Fruit fly (Drosophila melanogaster) whole organism, embryonic: Measurements from ENCODE around the gene CG43321.

ENCODE experiments used
- Ada2b ChIP-seq: fragments of 200-800 bp; sonication (Bioruptor generic); IDR thresholded peaks from 2 replicates; pipeline ENCODE4 v1.3.6; 2022; ENCODE audit warnings: missing biosample characterization, missing genetic modification characterization
- B-H1 ChIP-seq: fragments of 200-800 bp; sonication (Bioruptor generic); IDR thresholded peaks from 3 replicates; pipeline ENCODE4 v1.3.6; 2022; ENCODE audit warnings: missing biosample characterization, missing genetic modification characterization
- B-H2 ChIP-seq: fragments of 200-800 bp; sonication (Bioruptor generic); optimal IDR thresholded peaks from 2 replicates; lab custom pipeline; 2018; ENCODE audit warnings: missing biosample characterization, mild to moderate bottlenecking, missing genetic modification characterization
- BEAF-32 ChIP-seq: fragments of 200-800 bp; sonication (Bioruptor generic); optimal IDR thresholded peaks from 3 replicates; lab custom pipeline; 2017; ENCODE audit warnings: missing biosample characterization, missing genetic modification characterization, mild to moderate bottlenecking, moderate library complexity, missing genetic modification reagents
- CG11398 ChIP-seq: fragments of 200-800 bp; sonication (Bioruptor generic); optimal IDR thresholded peaks from 2 replicates; lab custom pipeline; 2016; ENCODE audit warnings: missing biosample characterization, missing genetic modification characterization
- CG11504 ChIP-seq: fragments of 200-800 bp; sonication (Bioruptor generic); optimal IDR thresholded peaks from 3 replicates; lab custom pipeline; 2019; ENCODE audit warnings: missing biosample characterization, mild to moderate bottlenecking, missing genetic modification characterization, moderate library complexity
- CG11695 ChIP-seq: fragments of 200-800 bp; sonication (Bioruptor generic); IDR thresholded peaks from 3 replicates; pipeline ENCODE4 v1.3.6; 2022; ENCODE audit warnings: missing biosample characterization, missing genetic modification characterization
- CG1233 ChIP-seq: fragments of 200-800 bp; sonication (Bioruptor generic); optimal IDR thresholded peaks from 4 replicates; lab custom pipeline; 2018; ENCODE audit warnings: missing biosample characterization, mild to moderate bottlenecking, missing genetic modification characterization
- CG12744 ChIP-seq: fragments of 200-800 bp; sonication (Bioruptor generic); optimal IDR thresholded peaks from 2 replicates; lab custom pipeline; 2016; ENCODE audit warnings: missing biosample characterization, missing genetic modification characterization
- CG13287 ChIP-seq: fragments of 200-800 bp; sonication (Bioruptor generic); IDR thresholded peaks from 2 replicates; pipeline ENCODE4 v1.3.6; 2022; ENCODE audit warnings: missing biosample characterization, missing genetic modification characterization; ENCODE audit not compliant: partially characterized antibody
- CG14050 ChIP-seq: fragments of 200-800 bp; sonication (Bioruptor generic); IDR thresholded peaks from 3 replicates; pipeline ENCODE4 v1.3.6; 2022; ENCODE audit warnings: missing biosample characterization, missing genetic modification characterization
- CG1647 ChIP-seq: fragments of 200-800 bp; sonication (Bioruptor generic); optimal IDR thresholded peaks from 3 replicates; lab custom pipeline; 2016; ENCODE audit warnings: missing biosample characterization, missing genetic modification characterization
- CG2712 ChIP-seq: fragments of 200-800 bp; optimal IDR thresholded peaks from 3 replicates; lab custom pipeline; 2019; ENCODE audit warnings: missing biosample characterization, mild to moderate bottlenecking, missing genetic modification characterization, moderate library complexity
- CG30020 ChIP-seq: fragments of 200-800 bp; optimal IDR thresholded peaks from 2 replicates; lab custom pipeline; 2019; ENCODE audit warnings: missing biosample characterization, mild to moderate bottlenecking, missing genetic modification characterization, moderate library complexity
- CG32767 ChIP-seq: fragments of 200-800 bp; sonication (Bioruptor generic); IDR thresholded peaks from 2 replicates; pipeline ENCODE4 v1.3.6; 2022; ENCODE audit warnings: missing biosample characterization, missing genetic modification characterization
- CG34376 ChIP-seq: fragments of 200-800 bp; sonication (Bioruptor generic); optimal IDR thresholded peaks from 2 replicates; lab custom pipeline; 2018; ENCODE audit warnings: missing biosample characterization, mild to moderate bottlenecking, missing genetic modification characterization
- CG43689 ChIP-seq: fragments of 200-800 bp; sonication (Bioruptor generic); IDR thresholded peaks from 2 replicates; pipeline ENCODE4 v1.3.6; 2022; ENCODE audit warnings: missing biosample characterization, missing genetic modification characterization
- CG8089 ChIP-seq: fragments of 200-800 bp; sonication (Bioruptor generic); optimal IDR thresholded peaks from 3 replicates; lab custom pipeline; 2016; ENCODE audit warnings: missing biosample characterization, missing genetic modification characterization
- CG8388 ChIP-seq: fragments of 200-800 bp; sonication (Bioruptor generic); optimal IDR thresholded peaks from 2 replicates; lab custom pipeline; 2019; ENCODE audit warnings: missing biosample characterization, mild to moderate bottlenecking, missing genetic modification characterization, moderate library complexity
- CG9215 ChIP-seq: fragments of 200-800 bp; sonication (Bioruptor generic); IDR thresholded peaks from 2 replicates; pipeline ENCODE4 v1.3.6; 2022; ENCODE audit warnings: missing biosample characterization, missing genetic modification characterization
- E2f2 ChIP-seq: fragments of 200-800 bp; sonication (Bioruptor generic); IDR thresholded peaks from 2 replicates; pipeline ENCODE4 v1.3.6; 2022; ENCODE audit warnings: missing biosample characterization, missing genetic modification characterization
- Eip74EF ChIP-seq, 2 experiments: fragments of 200-800 bp in 1 of 2; fragments of >200 bp in 1 of 2; sonication (Bioruptor generic) in 1 of 2; optimal IDR thresholded peaks; 2 replicates each; lab custom pipeline; 2017 to 2019; ENCODE audit warnings: missing biosample characterization in 2 of 2, missing genetic modification characterization in 2 of 2, mild to moderate bottlenecking in 1 of 2, moderate library complexity in 1 of 2
- Hand ChIP-seq: fragments of 200-800 bp; sonication (Bioruptor generic); optimal IDR thresholded peaks from 2 replicates; lab custom pipeline; 2017; ENCODE audit warnings: mild to moderate bottlenecking, missing biosample characterization, missing genetic modification reagents, missing genetic modification characterization
- Hr78 ChIP-seq, 2 experiments: fragments of 200-800 bp in 1 of 2; fragments of >200 bp in 1 of 2; sonication (Bioruptor generic) in 1 of 2; optimal IDR thresholded peaks; 2 replicates each; lab custom pipeline; 2017 to 2019; ENCODE audit warnings: missing biosample characterization in 2 of 2, missing genetic modification characterization in 2 of 2, mild to moderate bottlenecking in 1 of 2, moderate library complexity in 1 of 2
- Lim3 ChIP-seq: fragments of 200-800 bp; sonication (Bioruptor generic); IDR thresholded peaks from 2 replicates; pipeline ENCODE4 v1.3.6; 2022; ENCODE audit warnings: missing biosample characterization, missing genetic modification characterization
- Ravus ChIP-seq: fragments of 200-800 bp; sonication (Bioruptor generic); IDR thresholded peaks from 2 replicates; pipeline ENCODE4 v1.3.6; 2022; ENCODE audit warnings: missing biosample characterization, missing genetic modification characterization
- Sin3A ChIP-seq: fragments of >200 bp; optimal IDR thresholded peaks from 2 replicates; lab custom pipeline; 2018
- Sry-δ ChIP-seq: fragments of 200-800 bp; sonication (Bioruptor generic); optimal IDR thresholded peaks from 2 replicates; lab custom pipeline; 2016; ENCODE audit warnings: missing biosample characterization, missing genetic modification characterization
- ash1 ChIP-seq: fragments of 200-800 bp; sonication (Bioruptor generic); optimal IDR thresholded peaks from 2 replicates; lab custom pipeline; 2018; ENCODE audit warnings: missing biosample characterization, mild to moderate bottlenecking, missing genetic modification characterization
- bcd ChIP-seq: fragments of 200-800 bp; sonication (Bioruptor generic); optimal IDR thresholded peaks from 2 replicates; lab custom pipeline; 2017; ENCODE audit warnings: missing biosample characterization, mild to moderate bottlenecking, missing genetic modification characterization
- chn ChIP-seq: fragments of 200-800 bp; sonication (Bioruptor generic); optimal IDR thresholded peaks from 2 replicates; lab custom pipeline; 2016; ENCODE audit warnings: missing biosample characterization, missing genetic modification characterization
- croc ChIP-seq: fragments of 200-800 bp; sonication (Bioruptor generic); conservative IDR thresholded peaks from 3 replicates; pipeline ENCODE4 v1.3.6; 2022; ENCODE audit warnings: missing biosample characterization, missing genetic modification characterization
- crp ChIP-seq, 2 experiments: fragments of 200-800 bp; sonication (Bioruptor generic); optimal IDR thresholded peaks; 2 replicates in 1 of 2; 3 replicates in 1 of 2; lab custom pipeline; 2017; ENCODE audit warnings: missing biosample characterization in 2 of 2, missing genetic modification characterization in 2 of 2, mild to moderate bottlenecking in 1 of 2, moderate library complexity in 1 of 2
- dpn ChIP-seq, 2 experiments: fragments of 200-800 bp; sonication (Bioruptor generic); optimal IDR thresholded peaks; 3 replicates each; lab custom pipeline; 2016; ENCODE audit warnings: missing biosample characterization in 2 of 2, missing genetic modification characterization in 2 of 2
- esg ChIP-seq: fragments of 200-800 bp; sonication (Bioruptor generic); conservative IDR thresholded peaks from 2 replicates; pipeline ENCODE4 v1.3.6; 2022; ENCODE audit warnings: missing biosample characterization, missing genetic modification characterization
- fd96Cb ChIP-seq: fragments of 200-800 bp; sonication (Bioruptor generic); optimal IDR thresholded peaks from 2 replicates; lab custom pipeline; 2018; ENCODE audit warnings: missing biosample characterization, mild to moderate bottlenecking, missing genetic modification characterization, moderate library complexity
- gce ChIP-seq: fragments of 200-800 bp; sonication (Bioruptor generic); IDR thresholded peaks from 3 replicates; pipeline ENCODE4 v1.3.6; 2022; ENCODE audit warnings: missing biosample characterization, missing genetic modification characterization
- gem ChIP-seq: fragments of 200-800 bp; sonication (Bioruptor generic); optimal IDR thresholded peaks from 2 replicates; lab custom pipeline; 2019; ENCODE audit warnings: missing biosample characterization, mild to moderate bottlenecking, missing genetic modification characterization, moderate library complexity
- nom ChIP-seq: fragments of 200-800 bp; sonication (Bioruptor generic); optimal IDR thresholded peaks from 2 replicates; lab custom pipeline; 2017; ENCODE audit warnings: missing biosample characterization, missing genetic modification characterization, mild to moderate bottlenecking, moderate library complexity, missing genetic modification reagents
- pan ChIP-seq, 4 experiments: fragments of >200 bp in 3 of 4; fragments of 200-800 bp in 1 of 4; sonication (Bioruptor generic) in 1 of 4; optimal IDR thresholded peaks in 3 of 4; IDR thresholded peaks in 1 of 4; 2 replicates each; pipeline versions ENCODE4 v1.3.6 to Lab custom; 2017 to 2022; ENCODE audit warnings: missing biosample characterization in 2 of 4, missing genetic modification characterization in 2 of 4, mixed read lengths in 1 of 4
- pho ChIP-seq: fragments of 200-800 bp; sonication (Bioruptor generic); optimal IDR thresholded peaks from 2 replicates; lab custom pipeline; 2016; ENCODE audit warnings: missing biosample characterization, missing genetic modification characterization
- sisA ChIP-seq: fragments of 200-800 bp; sonication (Bioruptor generic); IDR thresholded peaks from 2 replicates; pipeline ENCODE4 v1.3.6; 2022; ENCODE audit warnings: missing biosample characterization, missing genetic modification characterization
- sna ChIP-seq: fragments of 200-800 bp; sonication (Bioruptor generic); IDR thresholded peaks from 2 replicates; pipeline ENCODE4 v1.3.6; 2022; ENCODE audit warnings: missing biosample characterization, missing genetic modification characterization; ENCODE audit not compliant: partially characterized antibody
- stwl ChIP-seq: fragments of 200-800 bp; sonication (Bioruptor generic); optimal IDR thresholded peaks from 3 replicates; lab custom pipeline; 2018; ENCODE audit warnings: missing biosample characterization, mild to moderate bottlenecking, missing genetic modification characterization, moderate library complexity
- sug ChIP-seq: fragments of 200-800 bp; optimal IDR thresholded peaks from 2 replicates; lab custom pipeline; 2019; ENCODE audit warnings: missing biosample characterization, mild to moderate bottlenecking, missing genetic modification characterization, moderate library complexity
- tap ChIP-seq: fragments of 200-800 bp; optimal IDR thresholded peaks from 3 replicates; lab custom pipeline; 2019; ENCODE audit warnings: missing biosample characterization, mild to moderate bottlenecking, missing genetic modification characterization, moderate library complexity
- tgo ChIP-seq: fragments of 200-800 bp; sonication (Bioruptor generic); IDR thresholded peaks from 3 replicates; pipeline ENCODE4 v1.3.6; 2022; ENCODE audit warnings: missing biosample characterization, missing genetic modification characterization
- tio ChIP-seq: fragments of 200-800 bp; sonication (Bioruptor generic); optimal IDR thresholded peaks from 2 replicates; lab custom pipeline; 2017; ENCODE audit warnings: missing biosample characterization, missing genetic modification characterization, inconsistent platforms
- vnd ChIP-seq: fragments of 200-800 bp; sonication (Bioruptor generic); IDR thresholded peaks from 3 replicates; pipeline ENCODE4 v1.3.6; 2022; ENCODE audit warnings: missing biosample characterization, missing genetic modification characterization; ENCODE audit not compliant: partially characterized antibody
- wek ChIP-seq: fragments of 200-800 bp; sonication (Bioruptor generic); optimal IDR thresholded peaks from 3 replicates; lab custom pipeline; 2018; ENCODE audit warnings: missing biosample characterization, mild to moderate bottlenecking, missing genetic modification characterization, moderate library complexity

The CG43321 gene

DNA sequence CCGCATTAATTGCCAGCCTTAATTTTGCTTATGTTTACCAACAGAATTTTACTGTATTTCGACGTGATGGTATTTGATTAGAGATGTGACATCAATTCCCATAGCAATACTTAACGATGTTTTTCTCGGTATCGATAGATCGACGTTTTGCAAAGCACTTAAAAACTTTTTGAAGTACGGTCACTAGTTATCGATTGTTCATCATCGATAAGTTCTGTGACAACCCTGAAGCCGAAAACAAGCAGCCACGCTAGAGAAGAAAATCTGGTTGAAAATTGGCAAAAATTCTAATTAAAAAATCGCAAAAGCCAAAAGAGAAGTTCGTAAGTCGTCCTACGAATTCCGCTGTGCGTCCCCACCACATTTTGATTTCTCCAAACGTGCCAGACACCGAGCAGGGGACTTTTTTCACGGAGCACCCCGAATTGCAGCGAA lies 20.5 kb downstream of the CG43321 start, which contains the start of the genes Rab30 and Caper (continued):
- TF ChIP-seq gce (GFP tag; lab: Robert Waterston, UW) (no peak), CG12744 (GFP tag; lab: Kevin White, UChicago) (peak; percentile 62), CG34376 (GFP tag; lab: Kevin White, UChicago) (peak; percentile 22), Hand (GFP tag; lab: Kevin White, UChicago) (no peak), nom (no peak), pan (optimal IDR thresholded peaks at IDR 0.05; lab: Kevin White, UChicago) (no peak), pan (GFP tag; optimal IDR thresholded peaks at IDR 0.05 in 1 of 2, IDR thresholded peaks at IDR 0.05 in 1 of 2) (peak in 1 of 2 experiments; percentile 56), Sry-δ (GFP tag; lab: Kevin White, UChicago) (peak; percentile 100), Sin3A (lab: Kevin White, UChicago) (peak; percentile 73), Ada2b (GFP tag; lab: Robert Waterston, UW) (peak; percentile 40; the same call in 1 of the 2 replicates), sna (GFP tag; lab: Robert Waterston, UW) (peak; percentile 95), Eip74EF (GFP tag; optimal IDR thresholded peaks at IDR 0.05; lab: Kevin White, UChicago) (no peak), stwl (tag; lab: Kevin White, UChicago) (peak; percentile 89), E2f2 (GFP tag; lab: Robert Waterston, UW) (peak; percentile 55), CG8388 (no peak), Hr78 (GFP tag; optimal IDR thresholded peaks at IDR 0.05; lab: Kevin White, UChicago) (no peak), CG11398 (peak; percentile 59), CG13287 (peak; percentile 99), vnd (GFP tag; lab: Robert Waterston, UW) (peak; percentile 98), CG14050 (peak; percentile 35; the same call in 2 of the 3 replicates), B-H2 (GFP tag; lab: Kevin White, UChicago) (peak; percentile 88), CG30020 (tag; lab: Kevin White, UChicago) (peak; percentile 75), wek (no peak), chn (GFP tag; lab: Kevin White, UChicago) (peak; percentile 71), ash1 (GFP tag; lab: Kevin White, UChicago) (peak; percentile 21), CG11504 (tag; lab: Kevin White, UChicago) (no peak), CG11695 (no peak), BEAF-32 (peak; percentile 99), CG8089 (GFP tag; lab: Kevin White, UChicago) (no peak), CG1233 (GFP tag; lab: Kevin White, UChicago) (no peak), B-H1 (GFP tag; lab: Robert Waterston, UW) (no peak), CG32767 (GFP tag; lab: Robert Waterston, UW) (no peak), Lim3 (GFP tag; lab: Robert Waterston, UW) (no peak), tio (no peak), CG9215 (GFP tag; lab: Robert Waterston, UW) (no peak; the same call in 1 of the 2 replicates), crp (GFP tag; optimal IDR thresholded peaks at IDR 0.05; lab: Kevin White, UChicago) (peak in 1 of 2 experiments; percentile 57), CG2712 (peak; percentile 61), CG43689 (GFP tag; lab: Robert Waterston, UW) (no peak), bcd (GFP tag; lab: Kevin White, UChicago) (no peak), pho (GFP tag; lab: Kevin White, UChicago) (peak; percentile 74), tgo (GFP tag; lab: Robert Waterston, UW) (0 out of 3 replicates have a peak, but pooled peaks have one; percentile 24), gem (tag; lab: Kevin White, UChicago) (no peak), sisA (no peak), croc (GFP tag; lab: Robert Waterston, UW) (no peak), sug (tag; lab: Kevin White, UChicago) (peak; percentile 67), tap (tag; lab: Kevin White, UChicago) (no peak), CG1647 (GFP tag; lab: Kevin White, UChicago) (peak; percentile 23), fd96Cb (no peak), Ravus (GFP tag; lab: Robert Waterston, UW) (no peak), esg (GFP tag; lab: Robert Waterston, UW) (no peak), dpn (GFP tag; optimal IDR thresholded peaks at IDR 0.05; lab: Kevin White, UChicago) (peak; percentile 72 to 75)
